Fruit fly (Drosophila melanogaster): ENCODE measurements around the gene Ifrd1.
A peak's percentile ranks its signal among the peaks of the same experiment; 100 is the strongest.

Ifrd1 gene

dm6 chr2L:2874185-2874541 lies at the start of gene Ifrd1:
Gene Ifrd1, minus strand, starts transcription at chr2L:2874489.
- TF ChIP-seq usp (GFP tag; optimal IDR thresholded peaks at IDR 0.05) (no peak), psq (optimal IDR thresholded peaks at IDR 0.05) (no peak), pan (optimal IDR thresholded peaks at IDR 0.05) (no peak), EcR (GFP tag; optimal IDR thresholded peaks at IDR 0.05) (no peak), Dll (optimal IDR thresholded peaks at IDR 0.05) (no peak), CG8478 (optimal IDR thresholded peaks at IDR 0.05) (no peak)

dm6 chr2L:2920641-2921040 lies 46.4 kb upstream of the Ifrd1 start:
- TF ChIP-seq psq (optimal IDR thresholded peaks at IDR 0.05) = no peak
- no peak for TF ChIP-seq Dll (optimal IDR thresholded peaks at IDR 0.05)
- TF ChIP-seq usp (GFP tag; optimal IDR thresholded peaks at IDR 0.05) = no peak
- TF ChIP-seq pan (optimal IDR thresholded peaks at IDR 0.05) = no peak
- TF ChIP-seq CG8478 (optimal IDR thresholded peaks at IDR 0.05) = no peak

- TF ChIP-seq pan (optimal IDR thresholded peaks at IDR 0.05) (no peak), psq (optimal IDR thresholded peaks at IDR 0.05) (no peak), usp (GFP tag; optimal IDR thresholded peaks at IDR 0.05) (no peak), Dll (optimal IDR thresholded peaks at IDR 0.05) (no peak), EcR (GFP tag; optimal IDR thresholded peaks at IDR 0.05) (no peak), CG8478 (optimal IDR thresholded peaks at IDR 0.05) (no peak)
These were observed 36.7 kb upstream of the Ifrd1 start for dm6 chr2L:2910957-2911356.

dm6 chr2L:2909495-2909894 lies 35.2 kb upstream of the Ifrd1 start:
- no peak for TF ChIP-seq pan (optimal IDR thresholded peaks at IDR 0.05)
- no peak for TF ChIP-seq CG8478 (optimal IDR thresholded peaks at IDR 0.05)
- no peak for TF ChIP-seq Dll (optimal IDR thresholded peaks at IDR 0.05)
- no peak for TF ChIP-seq EcR (GFP tag; optimal IDR thresholded peaks at IDR 0.05)
- TF ChIP-seq psq (optimal IDR thresholded peaks at IDR 0.05) = no peak
- no peak for TF ChIP-seq usp (GFP tag; optimal IDR thresholded peaks at IDR 0.05)

dm6 chr2L:2908440-2909154 lies 34.3 kb upstream of the Ifrd1 start:
- TF ChIP-seq psq (optimal IDR thresholded peaks at IDR 0.05) (no peak), Dll (optimal IDR thresholded peaks at IDR 0.05) (no peak), CG8478 (optimal IDR thresholded peaks at IDR 0.05) (peak; percentile 8), EcR (GFP tag; optimal IDR thresholded peaks at IDR 0.05) (peak; percentile 87 to 89)

dm6 chr2L:2907776-2908175 lies 33.5 kb upstream of the Ifrd1 start:
- no peak for TF ChIP-seq CG8478 (optimal IDR thresholded peaks at IDR 0.05)
- no peak for TF ChIP-seq psq (optimal IDR thresholded peaks at IDR 0.05)
- TF ChIP-seq usp (GFP tag; optimal IDR thresholded peaks at IDR 0.05) = no peak
- TF ChIP-seq pan (optimal IDR thresholded peaks at IDR 0.05) = no peak
- TF ChIP-seq Dll (optimal IDR thresholded peaks at IDR 0.05) = no peak
- no peak for TF ChIP-seq EcR (GFP tag; optimal IDR thresholded peaks at IDR 0.05)

dm6 chr2L:2906122-2906521 lies 31.8 kb upstream of the Ifrd1 start:
- TF ChIP-seq CG8478 (optimal IDR thresholded peaks at IDR 0.05) (no peak), EcR (GFP tag; optimal IDR thresholded peaks at IDR 0.05) (no peak), usp (GFP tag; optimal IDR thresholded peaks at IDR 0.05) (no peak), pan (optimal IDR thresholded peaks at IDR 0.05) (no peak), Dll (optimal IDR thresholded peaks at IDR 0.05) (no peak), psq (optimal IDR thresholded peaks at IDR 0.05) (no peak)

- peak; percentile 69 for TF ChIP-seq pan (optimal IDR thresholded peaks at IDR 0.05)
- no peak for TF ChIP-seq CG8478 (optimal IDR thresholded peaks at IDR 0.05)
These were observed 30.8 kb upstream of the Ifrd1 start for dm6 chr2L:2905051-2905446.

dm6 chr2L:2904316-2905050 lies 30.2 kb upstream of the Ifrd1 start:
- TF ChIP-seq psq (optimal IDR thresholded peaks at IDR 0.05) = no peak
- no peak for TF ChIP-seq usp (GFP tag; optimal IDR thresholded peaks at IDR 0.05)
- TF ChIP-seq CG8478 (optimal IDR thresholded peaks at IDR 0.05) = no peak
- TF ChIP-seq pan (optimal IDR thresholded peaks at IDR 0.05) = no peak
- no peak for TF ChIP-seq Dll (optimal IDR thresholded peaks at IDR 0.05)
- no peak for TF ChIP-seq EcR (GFP tag; optimal IDR thresholded peaks at IDR 0.05)

dm6 chr2L:2903649-2904048 lies 29.4 kb upstream of the Ifrd1 start:
- no peak for TF ChIP-seq usp (GFP tag; optimal IDR thresholded peaks at IDR 0.05)
- TF ChIP-seq Dll (optimal IDR thresholded peaks at IDR 0.05) = no peak
- no peak for TF ChIP-seq pan (optimal IDR thresholded peaks at IDR 0.05)
- TF ChIP-seq psq (optimal IDR thresholded peaks at IDR 0.05) = no peak
- no peak for TF ChIP-seq CG8478 (optimal IDR thresholded peaks at IDR 0.05)
- TF ChIP-seq EcR (GFP tag; optimal IDR thresholded peaks at IDR 0.05) = no peak

dm6 chr2L:2901445-2901844 lies 27.2 kb upstream of the Ifrd1 start:
- no peak for TF ChIP-seq CG8478 (optimal IDR thresholded peaks at IDR 0.05)
- no peak for TF ChIP-seq EcR (GFP tag; optimal IDR thresholded peaks at IDR 0.05)
- TF ChIP-seq pan (optimal IDR thresholded peaks at IDR 0.05) = no peak
- no peak for TF ChIP-seq Dll (optimal IDR thresholded peaks at IDR 0.05)
- no peak for TF ChIP-seq usp (GFP tag; optimal IDR thresholded peaks at IDR 0.05)
- no peak for TF ChIP-seq psq (optimal IDR thresholded peaks at IDR 0.05)

- peak in 1 of 2 experiments; percentile 29 for TF ChIP-seq EcR (GFP tag; optimal IDR thresholded peaks at IDR 0.05)
- no peak for TF ChIP-seq usp (GFP tag; optimal IDR thresholded peaks at IDR 0.05)
These were observed 26.2 kb upstream of the Ifrd1 start for dm6 chr2L:2900392-2901028.
